Worm (Caenorhabditis elegans) whole organism, L3 larva: ENCODE results near the gene fbxb-9.
"Not testable (repeated sequence)": the region's sequence is repeated elsewhere in the genome, so short reads cannot be mapped to it uniquely, and the experiment has no call there.

Experiments
- R02D3.7 ChIP-seq: fragments of 150-350 bp; optimal IDR thresholded peaks from 2 replicates; lab custom pipeline; 2014; ENCODE audit warnings: missing biosample characterization, missing genetic modification characterization
- ZK546.5 ChIP-seq: sonication (generic microtip); optimal IDR thresholded peaks from 2 replicates; lab custom pipeline; 2017; ENCODE audit warnings: missing biosample characterization, missing genetic modification characterization
- ceh-16 ChIP-seq: sonication (generic microtip); optimal IDR thresholded peaks from 2 replicates; lab custom pipeline; 2017; ENCODE audit warnings: missing biosample characterization, missing genetic modification characterization
- ceh-28 ChIP-seq: fragments of 150-350 bp; optimal IDR thresholded peaks from 2 replicates; lab custom pipeline; 2014; ENCODE audit warnings: missing biosample characterization, missing genetic modification reagents, missing genetic modification characterization
- ceh-9 ChIP-seq: sonication (generic microtip); optimal IDR thresholded peaks from 2 replicates; lab custom pipeline; 2018; ENCODE audit warnings: missing biosample characterization, missing genetic modification characterization
- elt-2 ChIP-seq: sonication (generic microtip); optimal IDR thresholded peaks from 2 replicates; lab custom pipeline; 2016; ENCODE audit warnings: missing genetic modification reagents, mild to moderate bottlenecking, missing genetic modification characterization, missing compliant biosample characterization
- eor-1 ChIP-seq, 2 experiments: fragments of 150-350 bp; optimal IDR thresholded peaks; 2 replicates each; lab custom pipeline; 2014 to 2018; ENCODE audit warnings: missing biosample characterization in 2 of 2, missing genetic modification characterization in 2 of 2
- fkh-10 ChIP-seq: sonication (generic microtip); optimal IDR thresholded peaks from 2 replicates; lab custom pipeline; 2017; ENCODE audit warnings: missing biosample characterization, missing genetic modification reagents, missing genetic modification characterization
- hmg-11 ChIP-seq: sonication (generic microtip); optimal IDR thresholded peaks from 2 replicates; lab custom pipeline; 2016; ENCODE audit warnings: missing genetic modification characterization, missing compliant biosample characterization
- jun-1 ChIP-seq: fragments of 150-350 bp; optimal IDR thresholded peaks from 2 replicates; lab custom pipeline; 2014; ENCODE audit warnings: missing biosample characterization, missing genetic modification reagents, missing genetic modification characterization
- lin-15B ChIP-seq: fragments of 150-350 bp; optimal IDR thresholded peaks from 2 replicates; lab custom pipeline; 2014; ENCODE audit warnings: missing biosample characterization, missing genetic modification characterization
- lin-39 ChIP-seq: fragments of 150-350 bp; optimal IDR thresholded peaks from 2 replicates; lab custom pipeline; 2018; ENCODE audit warnings: missing biosample characterization, missing genetic modification reagents, missing genetic modification characterization
- lsy-12 ChIP-seq: sonication (generic microtip); optimal IDR thresholded peaks from 2 replicates; lab custom pipeline; 2016; ENCODE audit warnings: mild to moderate bottlenecking, missing genetic modification characterization, missing compliant biosample characterization
- nhr-11 ChIP-seq: fragments of 150-350 bp; optimal IDR thresholded peaks from 2 replicates; lab custom pipeline; 2014; ENCODE audit warnings: missing biosample characterization, missing genetic modification characterization
- nhr-12 ChIP-seq: fragments of 150-350 bp; optimal IDR thresholded peaks from 2 replicates; lab custom pipeline; 2014; ENCODE audit warnings: missing biosample characterization, missing genetic modification characterization
- nhr-23 ChIP-seq: fragments of 150-350 bp; optimal IDR thresholded peaks from 2 replicates; lab custom pipeline; 2014; ENCODE audit warnings: missing biosample characterization, missing genetic modification reagents, missing genetic modification characterization
- nhr-237 ChIP-seq: fragments of 150-350 bp; optimal IDR thresholded peaks from 2 replicates; lab custom pipeline; 2014; ENCODE audit warnings: missing biosample characterization, missing genetic modification characterization
- nhr-43 ChIP-seq: sonication (generic microtip); optimal IDR thresholded peaks from 2 replicates; lab custom pipeline; 2016; ENCODE audit warnings: mild to moderate bottlenecking, missing genetic modification characterization, missing compliant biosample characterization; ENCODE audit not compliant: poor library complexity, severe bottlenecking
- nhr-77 ChIP-seq: fragments of 150-350 bp; optimal IDR thresholded peaks from 2 replicates; lab custom pipeline; 2014; ENCODE audit warnings: missing biosample characterization, missing genetic modification characterization
- pha-4 ChIP-seq: fragments of 150-350 bp; optimal IDR thresholded peaks from 2 replicates; lab custom pipeline; 2014; ENCODE audit warnings: missing biosample characterization, missing genetic modification reagents, missing genetic modification characterization
- pqm-1 ChIP-seq: fragments of 150-350 bp; optimal IDR thresholded peaks from 2 replicates; lab custom pipeline; 2017; ENCODE audit warnings: missing biosample characterization, missing genetic modification characterization, inconsistent platforms
- snpc-4 ChIP-seq: fragments of 150-350 bp; optimal IDR thresholded peaks from 2 replicates; lab custom pipeline; 2014; ENCODE audit warnings: missing biosample characterization, missing genetic modification characterization
- tbx-2 ChIP-seq: sonication (generic microtip); optimal IDR thresholded peaks from 2 replicates; lab custom pipeline; 2016; ENCODE audit warnings: mild to moderate bottlenecking, missing genetic modification characterization, missing compliant biosample characterization
- unc-39 ChIP-seq: sonication (generic microtip); optimal IDR thresholded peaks from 4 replicates; lab custom pipeline; 2017; ENCODE audit warnings: missing biosample characterization, missing genetic modification characterization
- ztf-4 ChIP-seq: fragments of 150-350 bp; optimal IDR thresholded peaks from 2 replicates; lab custom pipeline; 2014; ENCODE audit warnings: missing biosample characterization, missing genetic modification characterization

The fbxb-9 gene

ce11 chrIV:11202389-11202788, 40.0 kb upstream of the fbxb-9 start, which contains the start of gene R07H5.11:
Gene R07H5.11, plus strand, starts transcription at chrIV:11202768.
- not testable (repeated sequence) for TF ChIP-seq tbx-2 (tag; lab: Kevin White, UChicago); ZK546.5; hmg-11
- TF ChIP-seq, all 47 proteins: peak for 0; not testable (repeated sequence) for 47

ce11 chrIV:11198983-11199382, 36.6 kb upstream of the fbxb-9 start, which contains the start of gene R07H5.16:
Gene R07H5.16, plus strand, starts transcription at chrIV:11199330.
- not testable (repeated sequence) for TF ChIP-seq jun-1, nhr-11, ceh-28 (tag; lab: Kevin White, UChicago)

- no peak for TF ChIP-seq tbx-2 (tag; lab: Kevin White, UChicago)
- no peak for TF ChIP-seq nhr-12 (tag; lab: Kevin White, UChicago)
- no peak for TF ChIP-seq lsy-12 (tag; lab: Kevin White, UChicago)
- TF ChIP-seq lin-39 (tag; lab: Kevin White, UChicago) = no peak
- TF ChIP-seq ceh-9 (tag; lab: Kevin White, UChicago) = no peak
- no peak for TF ChIP-seq nhr-237
- no peak for TF ChIP-seq eor-1 (tag; optimal IDR thresholded peaks at IDR 0.05; lab: Kevin White, UChicago)
Measured at ce11 chrIV:11189411-11189810, 27.1 kb upstream of the fbxb-9 start, which contains the start of gene fbxb-79. Gene fbxb-79, minus strand, starts transcription at chrIV:11189511.

- TF ChIP-seq ceh-9 (tag; lab: Kevin White, UChicago) (no peak), ceh-16 (tag; lab: Kevin White, UChicago) (no peak), snpc-4 (tag; lab: Kevin White, UChicago) (no peak), elt-2 (tag; lab: Kevin White, UChicago) (no peak), eor-1 (tag; optimal IDR thresholded peaks at IDR 0.05; lab: Kevin White, UChicago) (no peak), nhr-43 (tag; lab: Kevin White, UChicago) (no peak), ZK546.5 (no peak), nhr-23 (tag; lab: Kevin White, UChicago) (no peak), fkh-10 (GFP tag; lab: Kevin White, UChicago) (no peak), unc-39 (tag; lab: Kevin White, UChicago) (no peak), nhr-12 (tag; lab: Kevin White, UChicago) (no peak), lsy-12 (tag; lab: Kevin White, UChicago) (no peak)
Measured at ce11 chrIV:11186729-11187128, 24.4 kb upstream of the fbxb-9 start, which contains the start of gene sdz-27. Gene sdz-27, plus strand, starts transcription at chrIV:11187029.

- TF ChIP-seq nhr-12 (tag; lab: Kevin White, UChicago) = no peak
- peak; percentile 34 for TF ChIP-seq elt-2 (tag; lab: Kevin White, UChicago)
Measured at ce11 chrIV:11183991-11184390, 21.6 kb upstream of the fbxb-9 start, which contains the start of gene nuaf-3. Gene nuaf-3, plus strand, starts transcription at chrIV:11184291.

ce11 chrIV:11183013-11183412, 20.7 kb upstream of the fbxb-9 start, which contains the start of gene prx-14:
Gene prx-14, plus strand, starts transcription at chrIV:11183132.
- TF ChIP-seq R02D3.7 = no peak
- no peak for TF ChIP-seq ztf-4 (tag; lab: Kevin White, UChicago)
- TF ChIP-seq elt-2 (tag; lab: Kevin White, UChicago) = peak; percentile 0
- TF ChIP-seq pha-4 (tag; lab: Kevin White, UChicago) = peak; percentile 8
- TF ChIP-seq ceh-16 (tag; lab: Kevin White, UChicago) = no peak
- TF ChIP-seq nhr-77 (tag; lab: Kevin White, UChicago) = no peak
- TF ChIP-seq nhr-11 (tag; lab: Kevin White, UChicago) = no peak
- TF ChIP-seq ZK546.5 = no peak
- TF ChIP-seq snpc-4 (tag; lab: Kevin White, UChicago) = no peak
- TF ChIP-seq lin-15B (tag; lab: Kevin White, UChicago) = no peak

- TF ChIP-seq nhr-77 (tag; lab: Kevin White, UChicago) = no peak
- TF ChIP-seq pqm-1 (tag; lab: Kevin White, UChicago) = peak; percentile 32
- TF ChIP-seq elt-2 (tag; lab: Kevin White, UChicago) = peak; percentile 11
- TF ChIP-seq pha-4 (tag; lab: Kevin White, UChicago) = peak; percentile 6
- TF ChIP-seq ceh-16 (tag; lab: Kevin White, UChicago) = no peak
- TF ChIP-seq, all 47 proteins: peak for 3
Measured at ce11 chrIV:11180077-11180476, 17.7 kb upstream of the fbxb-9 start.
